Fruit fly (Drosophila melanogaster): ENCODE data around the gene Nubp2.

Nubp2 gene

dm6 chr3L:20508136-20508635 lies 18.2 kb upstream of the Nubp2 start (continued):
- TF ChIP-seq CG11085 (GFP tag; IDR thresholded peaks at IDR 0.05) = peak; percentile 95
- peak; percentile 93 for TF ChIP-seq CG11504 (tag; optimal IDR thresholded peaks at IDR 0.05)
- TF ChIP-seq Hmr (GFP tag; optimal IDR thresholded peaks at IDR 0.05) = peak; percentile 97
- peak; percentile 90 for TF ChIP-seq CG10654 (GFP tag; optimal IDR thresholded peaks at IDR 0.05)
- peak; percentile 78 for TF ChIP-seq dmrt11E (tag; optimal IDR thresholded peaks at IDR 0.05)
- no peak for TF ChIP-seq br (optimal IDR thresholded peaks at IDR 0.05)
- peak; percentile 94 for TF ChIP-seq CG15269 (tag; optimal IDR thresholded peaks at IDR 0.05)
- TF ChIP-seq kah (GFP tag; optimal IDR thresholded peaks at IDR 0.05) = peak; percentile 63
- peak; percentile 79 for TF ChIP-seq Myb (GFP tag; optimal IDR thresholded peaks at IDR 0.05)
- TF ChIP-seq CoRest (tag; optimal IDR thresholded peaks at IDR 0.05) = peak; percentile 95
- peak; percentile 94 for TF ChIP-seq fd3F (GFP tag; optimal IDR thresholded peaks at IDR 0.05)
- peak; percentile 87 for TF ChIP-seq CG9876 (GFP tag; optimal IDR thresholded peaks at IDR 0.05)
- peak; percentile 96 for TF ChIP-seq Meics (GFP tag; optimal IDR thresholded peaks at IDR 0.05)
- TF ChIP-seq psq (GFP tag; optimal IDR thresholded peaks at IDR 0.05) = peak; percentile 57
- TF ChIP-seq hbn (GFP tag; IDR thresholded peaks at IDR 0.05; ENCODE audit: partially characterized antibody) = peak; percentile 42; the same call in 1 of the 2 replicates
- TF ChIP-seq CG8281 (tag; optimal IDR thresholded peaks at IDR 0.05) = peak; percentile 76
- peak; percentile 88 for TF ChIP-seq Sox100B (GFP tag; optimal IDR thresholded peaks at IDR 0.05)
- peak; percentile 91 for TF ChIP-seq CG17612 (GFP tag; IDR thresholded peaks at IDR 0.05)
- TF ChIP-seq CG31365 (tag; optimal IDR thresholded peaks at IDR 0.05) = peak; percentile 78
- no peak; the same call in 1 of the 3 replicates for TF ChIP-seq CG6175 (GFP tag; IDR thresholded peaks at IDR 0.05)
- peak; percentile 98 for TF ChIP-seq Dbx (GFP tag; IDR thresholded peaks at IDR 0.05)
- peak; percentile 21 for TF ChIP-seq CG14965 (GFP tag; optimal IDR thresholded peaks at IDR 0.05; ENCODE audit: borderline replicate concordance)
- peak; percentile 71 to 86 for TF ChIP-seq bsh (GFP tag; optimal IDR thresholded peaks at IDR 0.05)
- peak; percentile 96 for TF ChIP-seq CG12769 (tag; optimal IDR thresholded peaks at IDR 0.05)
- TF ChIP-seq sens (GFP tag) = peak; percentile 99
- peak; percentile 95 for TF ChIP-seq CG30403 (GFP tag; optimal IDR thresholded peaks at IDR 0.05)
- TF ChIP-seq sr (GFP tag; IDR thresholded peaks at IDR 0.05) = no peak; the same call in 1 of the 3 replicates
- TF ChIP-seq CG6683 (GFP tag; optimal IDR thresholded peaks at IDR 0.05) = peak; percentile 89
- peak; percentile 82 for TF ChIP-seq NC2β (GFP tag; optimal IDR thresholded peaks at IDR 0.05)
- TF ChIP-seq CG8359 (GFP tag; optimal IDR thresholded peaks at IDR 0.05; ENCODE audit: borderline replicate concordance) = peak; percentile 84
- peak; percentile 94 for TF ChIP-seq nmo (GFP tag; optimal IDR thresholded peaks at IDR 0.05)
- TF ChIP-seq Hr51 (GFP tag; optimal IDR thresholded peaks at IDR 0.05) = peak; percentile 88 to 90
- TF ChIP-seq sim (GFP tag; IDR thresholded peaks at IDR 0.05) = peak; percentile 64; the same call in 1 of the 2 replicates
- TF ChIP-seq CG17912 (GFP tag; optimal IDR thresholded peaks at IDR 0.05) = peak; percentile 20
- TF ChIP-seq NFAT (GFP tag; IDR thresholded peaks at IDR 0.05) = peak; percentile 98
- TF ChIP-seq Bdp1 (GFP tag; optimal IDR thresholded peaks at IDR 0.05) = peak; percentile 78
- no peak for TF ChIP-seq cad (GFP tag; optimal IDR thresholded peaks at IDR 0.05)
- TF ChIP-seq Ada2b (GFP tag; IDR thresholded peaks at IDR 0.05) = peak; percentile 94
- peak; percentile 69 for TF ChIP-seq da (GFP tag; optimal IDR thresholded peaks at IDR 0.05)
- TF ChIP-seq scrt (GFP tag; optimal IDR thresholded peaks at IDR 0.05) = peak; percentile 84
- peak; percentile 93 for TF ChIP-seq CG18619 (GFP tag; optimal IDR thresholded peaks at IDR 0.05)
- TF ChIP-seq CG6813 (GFP tag; optimal IDR thresholded peaks at IDR 0.05) = peak; percentile 92
- peak; percentile 97 for TF ChIP-seq row (GFP tag; IDR thresholded peaks at IDR 0.05)
- peak; percentile 67 for TF ChIP-seq en (GFP tag; optimal IDR thresholded peaks at IDR 0.05)
- TF ChIP-seq Taf1 (GFP tag; IDR thresholded peaks at IDR 0.05) = peak; percentile 96
- peak in 1 of 2 experiments; percentile 55 for TF ChIP-seq crp (GFP tag; optimal IDR thresholded peaks at IDR 0.05)
- TF ChIP-seq toy (GFP tag; IDR thresholded peaks at IDR 0.05) = no peak; the same call in 1 of the 2 replicates
- TF ChIP-seq CG17829 (tag; optimal IDR thresholded peaks at IDR 0.05) = peak; percentile 90
- peak; percentile 98 for TF ChIP-seq CG2678 (tag; optimal IDR thresholded peaks at IDR 0.05)

Data from whole organism, embryonic.